Worm (Caenorhabditis elegans) whole organism, early embryonic: ENCODE results near the gene ule-4.
"Not testable (repeated sequence)": the region's sequence is repeated elsewhere in the genome, so short reads cannot be mapped to it uniquely, and the experiment has no call there.

Experiments used
- ama-1 ChIP-seq: fragments of 150-350 bp; optimal IDR thresholded peaks from 2 replicates; lab custom pipeline; 2014
- pes-1 ChIP-seq: fragments of 200-800 bp; sonication (Bioruptor generic); IDR thresholded peaks from 2 replicates; pipeline ENCODE4 v1.3.6; 2022; ENCODE audit warnings: missing genetic modification reagents, missing genetic modification characterization, missing compliant biosample characterization
- tbx-11 ChIP-seq: fragments of 200-800 bp; sonication (Bioruptor generic); IDR thresholded peaks from 2 replicates; pipeline ENCODE4 v1.3.6; 2022; ENCODE audit warnings: missing genetic modification characterization, missing compliant biosample characterization

ce11 chrIV:13597813-13598212 lies 49.6 kb downstream of the ule-4 start, which contains the start of gene Y45F10B.9:
- TF ChIP-seq tbx-11 (GFP tag; lab: Robert Waterston, UW); pes-1 (GFP tag; lab: Robert Waterston, UW); ama-1: not testable (repeated sequence)
